Worm (Caenorhabditis elegans) whole organism, young adult: ENCODE measurements around the gene pals-31.

Source experiments
- F57A8.1 ChIP-seq: fragments of 200-800 bp; sonication (Bioruptor generic); optimal IDR thresholded peaks from 2 replicates; lab custom pipeline; 2018; ENCODE audit warnings: mild to moderate bottlenecking, missing genetic modification characterization, moderate library complexity, missing compliant biosample characterization
- K12H6.12 ChIP-seq: fragments of 200-800 bp; sonication (Bioruptor generic); optimal IDR thresholded peaks from 2 replicates; lab custom pipeline; 2018; ENCODE audit warnings: mild to moderate bottlenecking, missing genetic modification characterization, missing compliant biosample characterization
- akir-1 ChIP-seq: fragments of 200-800 bp; sonication (Bioruptor generic); optimal IDR thresholded peaks from 2 replicates; lab custom pipeline; 2018; ENCODE audit warnings: mild to moderate bottlenecking, missing genetic modification characterization, moderate library complexity, missing compliant biosample characterization
- ceh-40 ChIP-seq: fragments of 200-800 bp; sonication (Bioruptor generic); IDR thresholded peaks from 2 replicates; pipeline ENCODE4 v1.3.6; 2022; ENCODE audit warnings: missing genetic modification characterization, missing compliant biosample characterization
- dox-1 ChIP-seq: fragments of 200-800 bp; sonication (Bioruptor generic); IDR thresholded peaks from 2 replicates; pipeline ENCODE4 v1.3.6; 2022; ENCODE audit warnings: missing genetic modification reagents, missing genetic modification characterization, missing compliant biosample characterization
- dpl-1 ChIP-seq: fragments of 150-350 bp; optimal IDR thresholded peaks from 2 replicates; lab custom pipeline; 2014; ENCODE audit warnings: missing biosample characterization, missing genetic modification reagents, missing genetic modification characterization
- hlh-12 ChIP-seq: sonication (generic microtip); optimal IDR thresholded peaks from 2 replicates; lab custom pipeline; 2016; ENCODE audit warnings: missing genetic modification characterization, missing compliant biosample characterization
- let-607 ChIP-seq, 2 experiments: fragments of 200-800 bp in 1 of 2; sonication (Bioruptor generic) in 1 of 2; sonication (generic microtip) in 1 of 2; optimal IDR thresholded peaks; 2 replicates each; lab custom pipeline; 2016 to 2018; ENCODE audit warnings: mild to moderate bottlenecking in 2 of 2, missing compliant biosample characterization in 2 of 2, missing genetic modification characterization in 2 of 2, moderate library complexity in 2 of 2, missing genotype in 1 of 2
- nfya-1 ChIP-seq: sonication (generic microtip); optimal IDR thresholded peaks from 2 replicates; lab custom pipeline; 2017; ENCODE audit warnings: antibody characterized with exemption, missing compliant biosample characterization, missing genetic modification characterization, borderline replicate concordance; ENCODE audit not compliant: insufficient read depth
- pbrm-1 ChIP-seq: fragments of 200-800 bp; sonication (Bioruptor generic); IDR thresholded peaks from 2 replicates; pipeline ENCODE4 v1.3.6; 2022; ENCODE audit warnings: missing genetic modification reagents, missing genetic modification characterization, missing compliant biosample characterization
- unc-130 ChIP-seq: sonication (generic microtip); optimal IDR thresholded peaks from 2 replicates; lab custom pipeline; 2016; ENCODE audit warnings: missing genetic modification reagents, missing genetic modification characterization, missing compliant biosample characterization
- zim-3 ChIP-seq: sonication (generic microtip); optimal IDR thresholded peaks from 2 replicates; lab custom pipeline; 2017; ENCODE audit warnings: mild to moderate bottlenecking, missing genetic modification characterization, moderate library complexity, missing compliant biosample characterization
- ztf-18 ChIP-seq: sonication (generic microtip); optimal IDR thresholded peaks from 2 replicates; lab custom pipeline; 2016; ENCODE audit warnings: missing genotype, mild to moderate bottlenecking, missing genetic modification characterization, missing compliant biosample characterization

- TF ChIP-seq ztf-18 (tag; lab: Kevin White, UChicago) (no peak), zim-3 (tag; lab: Kevin White, UChicago) (no peak), pbrm-1 (GFP tag; lab: Robert Waterston, UW) (no peak), dpl-1 (no peak), nfya-1 (tag; lab: Kevin White, UChicago) (no peak), ceh-40 (GFP tag; lab: Robert Waterston, UW) (no peak), dox-1 (GFP tag; lab: Robert Waterston, UW) (no peak), K12H6.12 (no peak), let-607 (tag; optimal IDR thresholded peaks at IDR 0.05; lab: Kevin White, UChicago) (no peak), hlh-12 (tag; lab: Kevin White, UChicago) (no peak), akir-1 (GFP tag; lab: Kevin White, UChicago) (no peak), unc-130 (GFP tag; lab: Kevin White, UChicago) (no peak), F57A8.1 (GFP tag; lab: Kevin White, UChicago) (no peak)
These were observed 32.3 kb upstream of the pals-31 start, which contains the start of gene srlf-37 for ce11 chrV:604105-604504.
